Fruit fly (Drosophila melanogaster): ENCODE data around the gene elm.

The elm gene

DNA sequence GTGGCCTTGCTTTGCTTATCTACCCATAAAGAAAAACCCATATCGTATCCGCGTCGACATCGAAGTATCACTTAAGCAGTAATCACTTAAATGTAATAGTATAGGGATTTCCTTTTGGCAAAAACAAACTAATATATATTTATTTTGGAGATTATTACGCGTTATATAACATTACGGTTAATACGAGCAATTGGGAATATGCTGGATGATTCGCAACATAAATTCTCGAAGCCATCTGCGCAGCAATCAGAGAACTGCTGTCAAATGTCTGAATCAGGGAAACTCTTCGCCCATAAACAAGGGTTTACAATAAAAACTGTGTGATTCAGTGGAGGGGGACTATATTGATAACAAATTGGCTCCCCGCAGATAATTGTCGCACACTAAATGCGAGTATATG lies 44.0 kb downstream of the elm start:
- TF ChIP-seq psq (optimal IDR thresholded peaks at IDR 0.05): no peak

DNA sequence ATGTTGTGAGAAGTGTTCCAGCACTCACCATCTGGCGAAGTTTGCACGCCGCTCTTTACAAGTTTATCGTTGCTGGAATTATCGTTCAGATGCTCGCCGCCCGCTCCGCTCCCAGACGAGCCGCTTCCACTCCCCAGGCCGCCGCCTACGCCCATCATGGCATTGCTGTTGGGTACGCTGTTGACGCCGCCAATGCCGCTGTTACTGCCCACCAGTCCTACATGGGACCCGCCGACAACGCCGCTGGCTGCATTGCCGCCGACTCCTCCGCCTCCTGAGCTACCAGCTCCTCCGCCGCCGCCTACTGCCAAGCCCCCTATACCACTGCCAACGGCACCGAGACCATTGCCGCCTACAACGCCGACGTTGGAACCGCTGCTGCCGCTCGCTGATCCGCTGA lies 46.2 kb downstream of the elm start:
- TF ChIP-seq insv (optimal IDR thresholded peaks at IDR 0.05): no peak
- TF ChIP-seq h (optimal IDR thresholded peaks at IDR 0.05): no peak
- no peak for TF ChIP-seq Sin3A (optimal IDR thresholded peaks at IDR 0.05)
- TF ChIP-seq Myc (optimal IDR thresholded peaks at IDR 0.05): no peak
- TF ChIP-seq psq (optimal IDR thresholded peaks at IDR 0.05): no peak
- no peak for TF ChIP-seq ttk (optimal IDR thresholded peaks at IDR 0.05)

DNA sequence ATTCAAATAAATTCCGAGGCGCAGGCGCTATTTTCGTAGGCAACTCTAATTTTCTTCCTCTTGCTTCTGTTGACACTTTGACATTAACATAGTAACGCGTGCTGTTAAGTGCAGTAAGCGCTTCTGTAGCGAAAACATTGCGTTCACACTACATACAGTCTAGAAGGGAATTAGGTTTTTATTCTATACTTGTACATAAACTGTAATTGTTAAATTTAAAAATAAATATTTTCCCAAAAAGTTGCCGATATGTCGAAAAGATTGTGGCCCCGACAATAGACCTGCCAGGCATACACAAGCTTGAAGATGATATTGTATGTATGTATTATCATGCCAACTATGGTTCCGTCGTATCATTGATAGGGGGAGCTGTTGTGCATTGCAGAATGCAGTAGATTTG lies 48.2 kb downstream of the elm start, which contains the start of gene asl:
Gene asl, minus strand, starts transcription at position 67 of the 400 bp plus-strand sequence.
- TF ChIP-seq h (optimal IDR thresholded peaks at IDR 0.05) (no peak), psq (optimal IDR thresholded peaks at IDR 0.05) (no peak), insv (optimal IDR thresholded peaks at IDR 0.05) (no peak), Myc (optimal IDR thresholded peaks at IDR 0.05) (no peak), Sin3A (optimal IDR thresholded peaks at IDR 0.05) (no peak), ttk (optimal IDR thresholded peaks at IDR 0.05) (no peak)
